Worm (Caenorhabditis elegans): Measurements from ENCODE around the gene C50D2.10.

ce11 chrII:105889-106288 lies 7.0 kb downstream of the C50D2.10 start, which contains the start of gene txt-1:
- TF ChIP-seq sox-2 (GFP tag; IDR thresholded peaks at IDR 0.05) = no peak
- no peak for TF ChIP-seq C08G9.2 (tag; optimal IDR thresholded peaks at IDR 0.05)
- no peak for TF ChIP-seq eyg-1 (tag; optimal IDR thresholded peaks at IDR 0.05)
- TF ChIP-seq pha-2 (tag; optimal IDR thresholded peaks at IDR 0.05) = no peak
- no peak for TF ChIP-seq ahr-1 (tag; optimal IDR thresholded peaks at IDR 0.05)
- TF ChIP-seq lin-11 (tag; optimal IDR thresholded peaks at IDR 0.05) = no peak
- TF ChIP-seq pha-4 (tag; optimal IDR thresholded peaks at IDR 0.05) = no peak
- TF ChIP-seq ceh-31 (tag; optimal IDR thresholded peaks at IDR 0.05) = no peak
- TF ChIP-seq T23F11.4 (GFP tag; optimal IDR thresholded peaks at IDR 0.05) = no peak
- TF ChIP-seq nfya-1 (tag; optimal IDR thresholded peaks at IDR 0.05) = no peak
- no peak for TF ChIP-seq hlh-30 (tag; optimal IDR thresholded peaks at IDR 0.05; ENCODE audit: insufficient read depth)

Data from whole organism, late embryonic.